Worm (Caenorhabditis elegans): ENCODE data around the gene sra-7.

DNA sequence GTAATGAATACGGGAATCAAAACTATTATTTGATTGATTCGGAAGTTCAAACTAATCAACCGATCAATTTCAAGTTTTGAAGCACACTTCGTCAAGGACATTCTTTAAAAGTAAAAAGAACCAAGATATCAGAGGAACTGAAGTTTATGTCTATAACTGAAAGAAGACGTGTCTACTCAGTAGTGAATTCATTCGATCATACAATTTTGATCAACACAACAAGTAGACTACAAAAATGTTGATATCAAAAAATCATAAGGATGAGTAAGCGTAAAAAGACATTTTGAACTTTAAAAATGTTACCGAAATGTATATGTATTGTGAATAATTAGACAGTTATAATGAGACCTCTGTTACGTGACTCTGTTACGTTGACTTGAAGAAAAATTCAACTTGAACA, 1.7 kb upstream of the sra-7 start, which contains the start of gene sra-4:
- TF ChIP-seq C38D4.7 (GFP tag; optimal IDR thresholded peaks at IDR 0.05) (no peak), ztf-16 (tag; optimal IDR thresholded peaks at IDR 0.05) (no peak)
